Fruit fly (Drosophila melanogaster): ENCODE data around the gene CG9701.

Gene CG9701

DNA sequence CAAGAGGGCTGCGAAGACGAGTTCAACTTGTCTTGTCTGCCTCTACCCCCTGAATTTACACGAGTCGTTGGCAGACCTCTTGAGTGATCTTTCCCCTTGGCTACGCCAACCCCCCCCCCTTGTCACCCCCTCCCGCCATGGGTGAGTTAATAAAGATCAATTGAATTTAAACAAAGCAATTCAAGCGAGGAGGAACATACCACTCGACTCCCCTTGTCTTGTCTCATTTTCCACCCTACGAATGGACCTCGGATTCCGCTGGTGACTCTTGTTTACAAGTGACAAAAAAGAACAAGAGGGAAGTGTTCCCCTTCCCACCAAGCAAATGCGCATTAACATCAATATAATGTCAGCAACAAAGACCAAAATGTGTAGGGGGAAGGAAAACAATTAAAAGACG is 30.5 kb upstream of the CG9701 start (continued):
- no peak for TF ChIP-seq Lhr (GFP tag; optimal IDR thresholded peaks at IDR 0.05)
- peak; percentile 98 for TF ChIP-seq pros (GFP tag; optimal IDR thresholded peaks at IDR 0.05)
- TF ChIP-seq CG4404 (GFP tag; IDR thresholded peaks at IDR 0.05): no peak
- no peak for TF ChIP-seq CG15269 (tag; optimal IDR thresholded peaks at IDR 0.05)
- no peak for TF ChIP-seq lola (GFP tag; optimal IDR thresholded peaks at IDR 0.05)
- TF ChIP-seq CG30403 (GFP tag; optimal IDR thresholded peaks at IDR 0.05): no peak
- no peak for TF ChIP-seq sna (GFP tag; IDR thresholded peaks at IDR 0.05; ENCODE audit: partially characterized antibody)
- no peak for TF ChIP-seq Dp (GFP tag; optimal IDR thresholded peaks at IDR 0.05)
- no peak for TF ChIP-seq Dad (GFP tag; optimal IDR thresholded peaks at IDR 0.05)
- peak; percentile 95 for TF ChIP-seq crol (GFP tag; IDR thresholded peaks at IDR 0.05)
- peak; percentile 66 for TF ChIP-seq CG10543 (GFP tag; optimal IDR thresholded peaks at IDR 0.05)
- TF ChIP-seq ac (GFP tag; optimal IDR thresholded peaks at IDR 0.05): no peak
- TF ChIP-seq Ptx1 (GFP tag; IDR thresholded peaks at IDR 0.05): no peak
- TF ChIP-seq twi (tag; optimal IDR thresholded peaks at IDR 0.05): peak; percentile 2
- TF ChIP-seq Hr78 (GFP tag; optimal IDR thresholded peaks at IDR 0.05): peak in 1 of 2 experiments; percentile 82
- no peak for TF ChIP-seq esg (GFP tag; conservative IDR thresholded peaks at IDR 0.05)
- no peak for TF ChIP-seq CG11695 (GFP tag; IDR thresholded peaks at IDR 0.05)
- TF ChIP-seq fd64A (GFP tag; optimal IDR thresholded peaks at IDR 0.05): peak; percentile 24
- TF ChIP-seq CG10565 (GFP tag; optimal IDR thresholded peaks at IDR 0.05): no peak
- TF ChIP-seq CG13624 (GFP tag; optimal IDR thresholded peaks at IDR 0.05): no peak
- TF ChIP-seq Opbp (GFP tag; IDR thresholded peaks at IDR 0.05; ENCODE audit: partially characterized antibody): no peak
- peak; percentile 42; the same call in 1 of the 2 replicates for TF ChIP-seq ara (GFP tag; IDR thresholded peaks at IDR 0.05)
- TF ChIP-seq lilli (GFP tag; optimal IDR thresholded peaks at IDR 0.05): no peak
- TF ChIP-seq CG12391 (tag; optimal IDR thresholded peaks at IDR 0.05): no peak
- TF ChIP-seq Vsx1 (GFP tag; optimal IDR thresholded peaks at IDR 0.05): no peak
- no peak for TF ChIP-seq kay (GFP tag; optimal IDR thresholded peaks at IDR 0.05)
- TF ChIP-seq Nf-YA (GFP tag; IDR thresholded peaks at IDR 0.05): no peak
- no peak for TF ChIP-seq vvl (GFP tag; IDR thresholded peaks at IDR 0.05)
- TF ChIP-seq fd102C (GFP tag; optimal IDR thresholded peaks at IDR 0.05): no peak
- TF ChIP-seq CG10979 (tag; optimal IDR thresholded peaks at IDR 0.05): no peak
- TF ChIP-seq Camta (GFP tag; optimal IDR thresholded peaks at IDR 0.05): no peak
- no peak for TF ChIP-seq salm (tag; optimal IDR thresholded peaks at IDR 0.05)
- peak; percentile 85 for TF ChIP-seq z (GFP tag; IDR thresholded peaks at IDR 0.05)
- TF ChIP-seq CG8281 (tag; optimal IDR thresholded peaks at IDR 0.05): no peak
- no peak for TF ChIP-seq CG11560 (tag; IDR thresholded peaks at IDR 0.05)
- TF ChIP-seq CG9727 (GFP tag; optimal IDR thresholded peaks at IDR 0.05): no peak
- TF ChIP-seq abd-A (tag; optimal IDR thresholded peaks at IDR 0.05): peak; percentile 66
- TF ChIP-seq scrt (GFP tag; optimal IDR thresholded peaks at IDR 0.05): no peak
- TF ChIP-seq CG8290 (GFP tag; optimal IDR thresholded peaks at IDR 0.05): no peak
- TF ChIP-seq CG8290 (tag; optimal IDR thresholded peaks at IDR 0.05): peak in 1 of 2 experiments; percentile 12
- no peak for TF ChIP-seq CG10959 (GFP tag; IDR thresholded peaks at IDR 0.05)
- no peak for TF ChIP-seq nmo (GFP tag; optimal IDR thresholded peaks at IDR 0.05)
- no peak for TF ChIP-seq CG34224 (GFP tag; IDR thresholded peaks at IDR 0.05; ENCODE audit: partially characterized antibody)
- TF ChIP-seq Hmr (GFP tag; optimal IDR thresholded peaks at IDR 0.05): no peak
- no peak for TF ChIP-seq sens-2 (GFP tag; IDR thresholded peaks at IDR 0.05)
- no peak for TF ChIP-seq Gug (GFP tag; IDR thresholded peaks at IDR 0.05)
- TF ChIP-seq CG4854 (GFP tag; optimal IDR thresholded peaks at IDR 0.05): no peak
- no peak for TF ChIP-seq CG31388 (GFP tag; optimal IDR thresholded peaks at IDR 0.05)
- no peak for TF ChIP-seq CG16813 (GFP tag; IDR thresholded peaks at IDR 0.05; ENCODE audit: partially characterized antibody)
- TF ChIP-seq hth (optimal IDR thresholded peaks at IDR 0.05): no peak
- no peak for TF ChIP-seq CG13775 (GFP tag; optimal IDR thresholded peaks at IDR 0.05)
- peak; percentile 52 for TF ChIP-seq Ets65A (GFP tag)
